Worm (Caenorhabditis elegans): ENCODE measurements around the gene mup-2.

DNA sequence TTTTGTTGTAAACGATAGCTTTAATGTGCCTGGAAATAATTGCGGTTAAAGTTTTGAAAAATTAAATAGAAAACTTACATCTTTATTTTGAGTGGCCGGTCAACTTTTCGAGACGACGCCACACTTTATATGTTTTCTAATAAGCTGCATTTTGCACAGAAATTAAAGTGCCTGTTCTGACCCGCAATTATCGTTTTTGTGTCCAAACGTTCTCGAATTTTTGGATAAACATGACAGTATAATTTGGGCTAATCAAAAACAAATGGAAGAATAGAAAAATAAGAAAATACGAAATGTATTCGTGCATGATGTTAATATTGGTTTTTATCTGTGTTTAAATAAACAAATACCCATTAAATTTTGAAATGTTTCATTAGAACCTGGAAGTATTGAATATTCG, 10.7 kb upstream of the mup-2 start, which contains the start of gene K10C2.12:
- TF ChIP-seq ceh-79 (tag; optimal IDR thresholded peaks at IDR 0.05) (no peak), efl-1 (GFP tag; optimal IDR thresholded peaks at IDR 0.05) (no peak), ama-1 (optimal IDR thresholded peaks at IDR 0.05) (no peak), ama-1 (GFP tag; optimal IDR thresholded peaks at IDR 0.05) (no peak), nhr-120 (GFP tag; IDR thresholded peaks at IDR 0.05) (no peak), lin-54 (GFP tag; optimal IDR thresholded peaks at IDR 0.05) (no peak), repo-1 (tag; optimal IDR thresholded peaks at IDR 0.05) (no peak), F10E7.11 (tag; optimal IDR thresholded peaks at IDR 0.05) (no peak), F49E8.2 (tag; optimal IDR thresholded peaks at IDR 0.05; ENCODE audit: insufficient read depth) (no peak), mxl-1 (tag; optimal IDR thresholded peaks at IDR 0.05) (no peak), nhr-80 (tag; optimal IDR thresholded peaks at IDR 0.05) (no peak), unc-130 (GFP tag; optimal IDR thresholded peaks at IDR 0.05) (no peak)

Measured in whole organism, young adult.